Fruit fly (Drosophila melanogaster) whole organism, embryonic: Measurements from ENCODE around the gene Swip-1.

ENCODE experiments used
- Blimp-1 ChIP-seq: fragments of 200-800 bp; sonication (Bioruptor generic); optimal IDR thresholded peaks from 3 replicates; lab custom pipeline; 2018; ENCODE audit warnings: missing biosample characterization, missing genetic modification characterization, mild to moderate bottlenecking, moderate library complexity, missing genetic modification reagents
- CG10209 ChIP-seq: fragments of 200-800 bp; sonication (Bioruptor generic); optimal IDR thresholded peaks from 3 replicates; lab custom pipeline; 2017; ENCODE audit warnings: missing biosample characterization, mild to moderate bottlenecking, missing genetic modification characterization, missing genetic modification reagents
- CG10321 ChIP-seq: fragments of 200-800 bp; sonication (Bioruptor generic); IDR thresholded peaks from 2 replicates; pipeline ENCODE4 v1.3.6; 2022; ENCODE audit warnings: missing biosample characterization, missing genetic modification characterization
- CG10366 ChIP-seq: fragments of 200-800 bp; sonication (Bioruptor generic); IDR thresholded peaks from 2 replicates; pipeline ENCODE4 v1.3.6; 2022; ENCODE audit warnings: missing biosample characterization, missing genetic modification characterization
- CG11504 ChIP-seq: fragments of 200-800 bp; sonication (Bioruptor generic); optimal IDR thresholded peaks from 3 replicates; lab custom pipeline; 2019; ENCODE audit warnings: missing biosample characterization, mild to moderate bottlenecking, missing genetic modification characterization, moderate library complexity
- CG13287 ChIP-seq: fragments of 200-800 bp; sonication (Bioruptor generic); IDR thresholded peaks from 2 replicates; pipeline ENCODE4 v1.3.6; 2022; ENCODE audit warnings: missing biosample characterization, missing genetic modification characterization; ENCODE audit not compliant: partially characterized antibody
- CG13624 ChIP-seq: fragments of 200-800 bp; sonication (Bioruptor generic); optimal IDR thresholded peaks from 2 replicates; lab custom pipeline; 2016; ENCODE audit warnings: missing biosample characterization, missing genetic modification characterization
- CG1602 ChIP-seq: fragments of 200-800 bp; sonication (Bioruptor generic); optimal IDR thresholded peaks from 3 replicates; lab custom pipeline; 2016; ENCODE audit warnings: missing biosample characterization, missing genetic modification characterization
- CG17328 ChIP-seq: fragments of 200-800 bp; sonication (Bioruptor generic); IDR thresholded peaks from 2 replicates; pipeline ENCODE4 v1.3.6; 2022; ENCODE audit warnings: missing biosample characterization, missing genetic modification characterization
- CG17829 ChIP-seq: fragments of 200-800 bp; optimal IDR thresholded peaks from 2 replicates; lab custom pipeline; 2019; ENCODE audit warnings: missing biosample characterization, mild to moderate bottlenecking, missing genetic modification characterization, moderate library complexity
- CG18476 ChIP-seq: fragments of 200-800 bp; sonication (Bioruptor generic); optimal IDR thresholded peaks from 2 replicates; lab custom pipeline; 2016; ENCODE audit warnings: missing biosample characterization, mild to moderate bottlenecking, missing genetic modification characterization
- CG32772 ChIP-seq: fragments of 200-800 bp; sonication (Bioruptor generic); IDR thresholded peaks from 2 replicates; pipeline ENCODE4 v1.3.6; 2022; ENCODE audit warnings: missing biosample characterization, missing genetic modification characterization
- CG3407 ChIP-seq: fragments of 200-800 bp; sonication (Bioruptor generic); optimal IDR thresholded peaks from 2 replicates; lab custom pipeline; 2018; ENCODE audit warnings: missing biosample characterization, mild to moderate bottlenecking, missing genetic modification characterization
- CG4617 ChIP-seq: fragments of 200-800 bp; sonication (Bioruptor generic); optimal IDR thresholded peaks from 3 replicates; lab custom pipeline; 2016; ENCODE audit warnings: missing biosample characterization, missing genetic modification characterization, borderline replicate concordance
- CG5180 ChIP-seq: fragments of 200-800 bp; sonication (Bioruptor generic); optimal IDR thresholded peaks from 3 replicates; lab custom pipeline; 2017; ENCODE audit warnings: missing biosample characterization, missing genetic modification characterization, mild to moderate bottlenecking, moderate library complexity, missing genetic modification reagents
- CG7928 ChIP-seq: fragments of 200-800 bp; sonication (Bioruptor generic); optimal IDR thresholded peaks from 2 replicates; lab custom pipeline; 2017; ENCODE audit warnings: missing biosample characterization, mild to moderate bottlenecking, missing genetic modification characterization
- CG9876 ChIP-seq: fragments of 200-800 bp; sonication (Bioruptor generic); optimal IDR thresholded peaks from 2 replicates; lab custom pipeline; 2016; ENCODE audit warnings: missing biosample characterization, missing genetic modification characterization
- CHES-1-like ChIP-seq: fragments of 200-800 bp; sonication (Bioruptor generic); optimal IDR thresholded peaks from 2 replicates; lab custom pipeline; 2016; ENCODE audit warnings: missing biosample characterization, missing genetic modification characterization
- Camta ChIP-seq: fragments of 200-800 bp; sonication (Bioruptor generic); optimal IDR thresholded peaks from 2 replicates; lab custom pipeline; 2016; ENCODE audit warnings: missing biosample characterization, missing genetic modification characterization
- D19A ChIP-seq: fragments of 200-800 bp; optimal IDR thresholded peaks from 3 replicates; lab custom pipeline; 2019; ENCODE audit warnings: missing biosample characterization, mild to moderate bottlenecking, missing genetic modification characterization, moderate library complexity
- Dfd ChIP-seq, 2 experiments: fragments of >200 bp; optimal IDR thresholded peaks; 2 replicates each; lab custom pipeline; 2017; ENCODE audit warnings: missing biosample characterization in 2 of 2, missing genetic modification characterization in 2 of 2
- Eip74EF ChIP-seq, 2 experiments: fragments of 200-800 bp in 1 of 2; fragments of >200 bp in 1 of 2; sonication (Bioruptor generic) in 1 of 2; optimal IDR thresholded peaks; 2 replicates each; lab custom pipeline; 2017 to 2019; ENCODE audit warnings: missing biosample characterization in 2 of 2, missing genetic modification characterization in 2 of 2, mild to moderate bottlenecking in 1 of 2, moderate library complexity in 1 of 2
- Ets65A ChIP-seq: fragments of 200-800 bp; sonication (Bioruptor generic); peaks from one replicate; lab custom pipeline; 2016; ENCODE audit warnings: missing biosample characterization, missing genetic modification characterization
- Gsc ChIP-seq: fragments of 200-800 bp; sonication (Bioruptor generic); IDR thresholded peaks from 2 replicates; pipeline ENCODE4 v1.3.6; 2022; ENCODE audit warnings: missing biosample characterization, missing genetic modification characterization
- HLH54F ChIP-seq: fragments of 200-800 bp; sonication (Bioruptor generic); optimal IDR thresholded peaks from 3 replicates; lab custom pipeline; 2016; ENCODE audit warnings: missing biosample characterization, missing genetic modification characterization
- Nf-YC ChIP-seq: fragments of 200-800 bp; optimal IDR thresholded peaks from 3 replicates; lab custom pipeline; 2019; ENCODE audit warnings: missing biosample characterization, mild to moderate bottlenecking, missing genetic modification characterization, moderate library complexity
- Oli ChIP-seq: fragments of 200-800 bp; sonication (Bioruptor generic); optimal IDR thresholded peaks from 2 replicates; lab custom pipeline; 2018; ENCODE audit warnings: missing biosample characterization, mild to moderate bottlenecking, missing genetic modification characterization, moderate library complexity
- Scr ChIP-seq: fragments of 200-800 bp; sonication (Bioruptor generic); IDR thresholded peaks from 2 replicates; pipeline ENCODE4 v1.3.6; 2022; ENCODE audit warnings: missing biosample characterization, missing genetic modification characterization; ENCODE audit not compliant: partially characterized antibody
- Six4 ChIP-seq: fragments of 200-800 bp; sonication (Bioruptor generic); optimal IDR thresholded peaks from 2 replicates; lab custom pipeline; 2016; ENCODE audit warnings: missing biosample characterization, missing genetic modification characterization
- Trl ChIP-seq, 3 experiments: fragments of >200 bp in 2 of 3; fragments of 200-800 bp in 1 of 3; sonication (Bioruptor generic) in 1 of 3; optimal IDR thresholded peaks; 2 replicates in 1 of 3; 3 replicates in 2 of 3; lab custom pipeline; 2016 to 2017; ENCODE audit warnings: missing biosample characterization in 1 of 3, missing genetic modification characterization in 1 of 3
- YL-1 ChIP-seq: fragments of 200-800 bp; sonication (Bioruptor generic); optimal IDR thresholded peaks from 3 replicates; lab custom pipeline; 2017; ENCODE audit warnings: missing biosample characterization, mild to moderate bottlenecking, missing genetic modification characterization
- bsh ChIP-seq, 2 experiments: fragments of 200-800 bp; sonication (Bioruptor generic); optimal IDR thresholded peaks; 2 replicates each; lab custom pipeline; 2017 to 2018; ENCODE audit warnings: mild to moderate bottlenecking in 2 of 2, missing biosample characterization in 2 of 2, missing genetic modification characterization in 2 of 2, moderate library complexity in 1 of 2
- btn ChIP-seq: fragments of 200-800 bp; sonication (Bioruptor generic); optimal IDR thresholded peaks from 2 replicates; lab custom pipeline; 2016; ENCODE audit warnings: missing biosample characterization, missing genetic modification characterization
- da ChIP-seq: fragments of 200-800 bp; sonication (Bioruptor generic); optimal IDR thresholded peaks from 2 replicates; lab custom pipeline; 2016; ENCODE audit warnings: missing biosample characterization, missing genetic modification characterization
- emc ChIP-seq: fragments of 200-800 bp; sonication (Bioruptor generic); optimal IDR thresholded peaks from 2 replicates; lab custom pipeline; 2016; ENCODE audit warnings: missing biosample characterization, missing genetic modification characterization
- gfzf ChIP-seq: fragments of 200-800 bp; sonication (Bioruptor generic); optimal IDR thresholded peaks from 2 replicates; lab custom pipeline; 2016; ENCODE audit warnings: missing biosample characterization, mild to moderate bottlenecking, missing genetic modification characterization, moderate library complexity
- grn ChIP-seq: fragments of 200-800 bp; sonication (Bioruptor generic); optimal IDR thresholded peaks from 3 replicates; lab custom pipeline; 2017; ENCODE audit warnings: missing biosample characterization, missing genetic modification characterization
- maf-S ChIP-seq: fragments of 200-800 bp; sonication (Bioruptor generic); optimal IDR thresholded peaks from 2 replicates; lab custom pipeline; 2016; ENCODE audit warnings: missing biosample characterization, missing genetic modification characterization
- oc ChIP-seq: fragments of 200-800 bp; sonication (Bioruptor generic); optimal IDR thresholded peaks from 2 replicates; lab custom pipeline; 2018; ENCODE audit warnings: missing biosample characterization, mild to moderate bottlenecking, missing genetic modification characterization, moderate library complexity
- onecut ChIP-seq: fragments of 200-800 bp; sonication (Bioruptor generic); IDR thresholded peaks from 2 replicates; pipeline ENCODE4 v1.3.6; 2022; ENCODE audit warnings: missing biosample characterization, missing genetic modification characterization
- org-1 ChIP-seq: fragments of 200-800 bp; sonication (Bioruptor generic); optimal IDR thresholded peaks from 2 replicates; lab custom pipeline; 2017; ENCODE audit warnings: missing biosample characterization, missing genetic modification characterization
- pho ChIP-seq: fragments of 200-800 bp; sonication (Bioruptor generic); optimal IDR thresholded peaks from 2 replicates; lab custom pipeline; 2016; ENCODE audit warnings: missing biosample characterization, missing genetic modification characterization
- rib ChIP-seq: fragments of 200-800 bp; sonication (Bioruptor generic); IDR thresholded peaks from 2 replicates; pipeline ENCODE4 v1.3.6; 2022; ENCODE audit warnings: missing biosample characterization, missing genetic modification characterization
- run ChIP-seq: fragments of 200-800 bp; sonication (Bioruptor generic); optimal IDR thresholded peaks from 3 replicates; lab custom pipeline; 2018; ENCODE audit warnings: missing biosample characterization, mild to moderate bottlenecking, missing genetic modification characterization
- sens-2 ChIP-seq: fragments of 200-800 bp; sonication (Bioruptor generic); IDR thresholded peaks from 2 replicates; pipeline ENCODE4 v1.3.6; 2022; ENCODE audit warnings: missing biosample characterization, missing genetic modification characterization
- sim ChIP-seq: fragments of 200-800 bp; sonication (Bioruptor generic); IDR thresholded peaks from 2 replicates; pipeline ENCODE4 v1.3.6; 2022; ENCODE audit warnings: missing biosample characterization, missing genetic modification characterization
- unc-4 ChIP-seq: fragments of 200-800 bp; sonication (Bioruptor generic); IDR thresholded peaks from 2 replicates; pipeline ENCODE4 v1.3.6; 2022; ENCODE audit warnings: missing biosample characterization, missing genetic modification characterization; ENCODE audit not compliant: partially characterized antibody
- vfl ChIP-seq: fragments of 200-800 bp; sonication (Bioruptor generic); optimal IDR thresholded peaks from 2 replicates; lab custom pipeline; 2016; ENCODE audit warnings: missing biosample characterization, missing genetic modification characterization

The Swip-1 gene

DNA sequence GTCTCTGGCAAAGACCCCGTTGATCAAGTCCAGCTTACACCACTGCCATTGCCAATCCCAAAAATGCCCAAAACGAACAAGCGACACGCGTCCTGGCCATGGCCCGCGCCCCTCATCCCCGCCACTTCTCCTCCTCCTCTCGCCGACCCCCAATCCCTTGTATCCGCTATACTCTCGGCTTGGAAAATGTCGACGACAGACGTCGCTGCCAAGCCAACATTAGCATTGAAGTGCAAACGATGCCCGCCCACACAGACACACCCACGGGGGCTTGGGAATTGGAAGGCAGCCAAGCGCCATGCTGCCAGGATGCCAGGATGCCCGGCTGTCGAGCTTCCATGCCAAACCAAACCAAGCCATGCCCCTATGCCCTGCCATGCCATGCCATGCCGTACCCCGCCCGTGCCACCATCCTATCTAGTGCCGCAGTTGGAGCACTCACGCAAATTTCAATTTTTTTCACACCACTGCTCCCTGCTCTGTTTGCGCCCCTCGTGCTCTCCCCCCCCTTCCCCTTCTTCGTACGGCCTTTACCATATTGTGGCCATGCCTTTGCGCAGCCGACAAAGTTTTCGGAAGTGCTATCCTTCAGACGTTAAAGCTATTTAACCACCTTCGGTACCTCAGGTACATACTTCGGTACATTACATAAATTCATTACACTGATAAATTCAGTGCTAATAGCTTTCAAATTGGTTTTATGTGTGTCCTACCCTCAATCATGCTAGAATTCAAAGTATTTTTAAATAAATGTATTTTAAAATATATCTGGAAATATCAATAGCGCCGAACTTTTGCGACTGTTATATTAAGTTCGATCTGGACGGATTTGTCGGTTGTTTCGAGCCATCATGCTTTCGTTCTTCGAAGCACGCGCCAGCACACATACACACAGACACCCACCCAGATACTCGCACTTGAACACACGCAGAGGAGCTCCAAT is 34.5 kb upstream of the Swip-1 start (continued):
- TF ChIP-seq Nf-YC (peak; percentile 71), sim (GFP tag; lab: Robert Waterston, UW) (no peak), Blimp-1 (GFP tag; lab: Kevin White, UChicago) (peak; percentile 65), CG13287 (GFP tag; lab: Robert Waterston, UW) (no peak), YL-1 (GFP tag; lab: Kevin White, UChicago) (peak; percentile 8), org-1 (GFP tag; lab: Kevin White, UChicago) (peak; percentile 84), CG5180 (GFP tag; lab: Kevin White, UChicago) (peak; percentile 58), CG7928 (GFP tag; lab: Kevin White, UChicago) (peak; percentile 26), HLH54F (GFP tag; lab: Kevin White, UChicago) (peak; percentile 51), Dfd (GFP tag; optimal IDR thresholded peaks at IDR 0.05; lab: Kevin White, UChicago) (no peak), CG10321 (GFP tag; lab: Robert Waterston, UW) (no peak), Camta (GFP tag; lab: Kevin White, UChicago) (no peak), btn (GFP tag; lab: Kevin White, UChicago) (no peak), CG10209 (GFP tag; lab: Kevin White, UChicago) (peak; percentile 81), Six4 (GFP tag; lab: Kevin White, UChicago) (peak; percentile 1), rib (GFP tag; lab: Robert Waterston, UW) (no peak; the same call in 1 of the 2 replicates), Ets65A (GFP tag; lab: Kevin White, UChicago) (no peak), CG1602 (peak; percentile 68), vfl (GFP tag; lab: Kevin White, UChicago) (no peak), da (GFP tag; lab: Kevin White, UChicago) (no peak), Eip74EF (GFP tag; optimal IDR thresholded peaks at IDR 0.05; lab: Kevin White, UChicago) (peak in 1 of 2 experiments; percentile 80), pho (peak; percentile 26), unc-4 (GFP tag; lab: Robert Waterston, UW) (no peak), emc (no peak), bsh (GFP tag; optimal IDR thresholded peaks at IDR 0.05; lab: Kevin White, UChicago) (peak; percentile 81 to 82), CG32772 (GFP tag; lab: Robert Waterston, UW) (no peak), sens-2 (peak; percentile 22; the same call in 1 of the 2 replicates), D19A (tag; lab: Kevin White, UChicago) (peak; percentile 82), CHES-1-like (GFP tag; lab: Kevin White, UChicago) (peak; percentile 35), maf-S (no peak), CG10366 (GFP tag; lab: Robert Waterston, UW) (peak; percentile 71), oc (tag; lab: Kevin White, UChicago) (peak; percentile 52), CG18476 (GFP tag; lab: Kevin White, UChicago) (peak; percentile 39), CG17328 (peak; percentile 70), Trl (optimal IDR thresholded peaks at IDR 0.05; lab: Kevin White, UChicago) (no peak), Trl (GFP tag; optimal IDR thresholded peaks at IDR 0.05; lab: Kevin White, UChicago) (peak; percentile 6), onecut (GFP tag; lab: Robert Waterston, UW) (peak; percentile 55), Oli (tag; lab: Kevin White, UChicago) (peak; percentile 88), CG13624 (GFP tag; lab: Kevin White, UChicago) (peak; percentile 4), gfzf (no peak), CG17829 (tag; lab: Kevin White, UChicago) (peak; percentile 75), run (tag; lab: Kevin White, UChicago) (peak; percentile 72), CG11504 (peak; percentile 86), CG3407 (GFP tag; lab: Kevin White, UChicago) (peak; percentile 58), CG9876 (GFP tag; lab: Kevin White, UChicago) (no peak), Scr (GFP tag; lab: Robert Waterston, UW) (no peak), Gsc (GFP tag; lab: Robert Waterston, UW) (no peak), grn (no peak), CG4617 (GFP tag; lab: Kevin White, UChicago) (no peak)
